Worm (Caenorhabditis elegans) whole organism, young adult: Measurements from ENCODE around the gene Y32B12C.1.
A peak's percentile ranks its signal among the peaks of the same experiment; 100 is the strongest.

Source experiments
- B0035.1 ChIP-seq: sonication (generic microtip); optimal IDR thresholded peaks from 2 replicates; lab custom pipeline; 2016; ENCODE audit warnings: missing genetic modification characterization, mild to moderate bottlenecking, missing compliant biosample characterization, missing genotype, missing genetic modification reagents
- B0336.3 ChIP-seq: fragments of 200-800 bp; sonication (Bioruptor generic); IDR thresholded peaks from 2 replicates; pipeline ENCODE4 v1.3.6; 2022; ENCODE audit warnings: missing genetic modification characterization, missing compliant biosample characterization
- D2030.7 ChIP-seq: fragments of 200-800 bp; sonication (Bioruptor generic); IDR thresholded peaks from 2 replicates; pipeline ENCODE4 v1.3.6; 2022; ENCODE audit warnings: missing genetic modification reagents, missing genetic modification characterization, missing compliant biosample characterization
- F10E7.11 ChIP-seq: sonication (generic microtip); optimal IDR thresholded peaks from 2 replicates; lab custom pipeline; 2017; ENCODE audit warnings: mild to moderate bottlenecking, missing genetic modification characterization, moderate library complexity, missing compliant biosample characterization
- F23B12.7 ChIP-seq: sonication (generic microtip); optimal IDR thresholded peaks from 2 replicates; lab custom pipeline; 2017; ENCODE audit warnings: missing genetic modification characterization, mild to moderate bottlenecking, missing compliant biosample characterization, antibody characterized with exemption, moderate library complexity; ENCODE audit not compliant: insufficient read depth
- F33H1.4 ChIP-seq: fragments of 200-800 bp; sonication (Bioruptor generic); IDR thresholded peaks from 2 replicates; pipeline ENCODE4 v1.3.6; 2022; ENCODE audit warnings: missing genetic modification reagents, missing genetic modification characterization, missing compliant biosample characterization
- F52B5.7 ChIP-seq: sonication (generic microtip); optimal IDR thresholded peaks from 2 replicates; lab custom pipeline; 2016; ENCODE audit warnings: mild to moderate bottlenecking, missing genetic modification characterization, missing compliant biosample characterization
- F57A8.1 ChIP-seq: fragments of 200-800 bp; sonication (Bioruptor generic); optimal IDR thresholded peaks from 2 replicates; lab custom pipeline; 2018; ENCODE audit warnings: mild to moderate bottlenecking, missing genetic modification characterization, moderate library complexity, missing compliant biosample characterization
- Y53F4B.3 ChIP-seq: fragments of 200-800 bp; sonication (Bioruptor generic); IDR thresholded peaks from 2 replicates; pipeline ENCODE4 v1.3.6; 2022; ENCODE audit warnings: missing genetic modification reagents, missing genetic modification characterization, missing compliant biosample characterization
- Y53G8AR.9 ChIP-seq: fragments of 200-800 bp; sonication (Bioruptor generic); conservative IDR thresholded peaks from 2 replicates; pipeline ENCODE4 v1.3.6; 2022; ENCODE audit warnings: missing genetic modification reagents, missing genetic modification characterization, missing compliant biosample characterization
- Y56A3A.18 ChIP-seq: fragments of 200-800 bp; sonication (Bioruptor generic); IDR thresholded peaks from 2 replicates; pipeline ENCODE4 v1.3.6; 2022; ENCODE audit warnings: missing genetic modification reagents, missing genetic modification characterization, missing compliant biosample characterization
- Y79H2A.3 ChIP-seq: fragments of 200-800 bp; sonication (Bioruptor generic); conservative IDR thresholded peaks from 2 replicates; pipeline ENCODE4 v1.3.6; 2022; ENCODE audit warnings: missing genetic modification reagents, missing genetic modification characterization, missing compliant biosample characterization
- Y95B8A.8 ChIP-seq: fragments of 200-800 bp; sonication (Bioruptor generic); IDR thresholded peaks from 2 replicates; pipeline ENCODE4 v1.3.6; 2022; ENCODE audit warnings: missing genetic modification reagents, missing genetic modification characterization, missing compliant biosample characterization
- aptf-3 ChIP-seq: fragments of 200-800 bp; sonication (Bioruptor generic); IDR thresholded peaks from 2 replicates; pipeline ENCODE4 v1.3.6; 2022; ENCODE audit warnings: missing genetic modification characterization, missing compliant biosample characterization
- atf-7 ChIP-seq: sonication (generic microtip); optimal IDR thresholded peaks from 2 replicates; lab custom pipeline; 2017; ENCODE audit warnings: mild to moderate bottlenecking, missing genetic modification characterization, missing compliant biosample characterization
- attf-6 ChIP-seq: fragments of 200-800 bp; sonication (Bioruptor generic); IDR thresholded peaks from 2 replicates; pipeline ENCODE4 v1.3.6; 2022; ENCODE audit warnings: missing genetic modification reagents, missing genetic modification characterization, missing compliant biosample characterization
- cebp-2 ChIP-seq: fragments of 200-800 bp; sonication (Bioruptor generic); IDR thresholded peaks from 2 replicates; pipeline ENCODE4 v1.3.6; 2022; ENCODE audit warnings: missing genetic modification characterization, missing compliant biosample characterization
- ceh-91 ChIP-seq: fragments of 200-800 bp; sonication (Bioruptor generic); IDR thresholded peaks from 2 replicates; pipeline ENCODE4 v1.3.6; 2022; ENCODE audit warnings: missing genetic modification reagents, missing genetic modification characterization, missing compliant biosample characterization
- die-1 ChIP-seq: sonication (generic microtip); optimal IDR thresholded peaks from 2 replicates; lab custom pipeline; 2016; ENCODE audit warnings: missing genotype, mild to moderate bottlenecking, missing genetic modification characterization, missing compliant biosample characterization
- dpff-1 ChIP-seq: sonication (generic microtip); optimal IDR thresholded peaks from 2 replicates; lab custom pipeline; 2017; ENCODE audit warnings: mild to moderate bottlenecking, missing genetic modification characterization, missing compliant biosample characterization
- dpl-1 ChIP-seq: fragments of 150-350 bp; optimal IDR thresholded peaks from 2 replicates; lab custom pipeline; 2014; ENCODE audit warnings: missing biosample characterization, missing genetic modification reagents, missing genetic modification characterization
- egrh-3 ChIP-seq: fragments of 200-800 bp; sonication (Bioruptor generic); IDR thresholded peaks from 2 replicates; pipeline ENCODE4 v1.3.6; 2022; ENCODE audit warnings: missing genetic modification reagents, missing genetic modification characterization, missing compliant biosample characterization
- ets-4 ChIP-seq: fragments of 200-800 bp; sonication (Bioruptor generic); optimal IDR thresholded peaks from 2 replicates; lab custom pipeline; 2018; ENCODE audit warnings: mild to moderate bottlenecking, missing genetic modification characterization, missing compliant biosample characterization
- gei-17 ChIP-seq: fragments of 200-800 bp; sonication (Bioruptor generic); optimal IDR thresholded peaks from 2 replicates; lab custom pipeline; 2018; ENCODE audit warnings: mild to moderate bottlenecking, missing genetic modification characterization, missing compliant biosample characterization
- hlh-26 ChIP-seq: fragments of 200-800 bp; sonication (Bioruptor generic); conservative IDR thresholded peaks from 2 replicates; pipeline ENCODE4 v1.3.6; 2022; ENCODE audit warnings: missing genetic modification reagents, missing genetic modification characterization, missing compliant biosample characterization
- hmg-1.2 ChIP-seq: fragments of 200-800 bp; sonication (Bioruptor generic); IDR thresholded peaks from 2 replicates; pipeline ENCODE4 v1.3.6; 2022; ENCODE audit warnings: missing genetic modification reagents, missing genetic modification characterization, missing compliant biosample characterization
- let-526 ChIP-seq: fragments of 200-800 bp; sonication (Bioruptor generic); IDR thresholded peaks from 2 replicates; pipeline ENCODE4 v1.3.6; 2022; ENCODE audit warnings: missing genetic modification reagents, missing genetic modification characterization, missing compliant biosample characterization
- lin-40 ChIP-seq: sonication (generic microtip); optimal IDR thresholded peaks from 2 replicates; lab custom pipeline; 2016; ENCODE audit warnings: missing genetic modification characterization, mild to moderate bottlenecking, missing compliant biosample characterization, missing genotype, missing genetic modification reagents
- lsl-1 ChIP-seq: fragments of 200-800 bp; sonication (Bioruptor generic); optimal IDR thresholded peaks from 2 replicates; lab custom pipeline; 2018; ENCODE audit warnings: mild to moderate bottlenecking, missing genetic modification characterization, moderate library complexity, missing compliant biosample characterization
- madf-10 ChIP-seq: sonication (generic microtip); optimal IDR thresholded peaks from 2 replicates; lab custom pipeline; 2016; ENCODE audit warnings: mild to moderate bottlenecking, missing genetic modification characterization, missing compliant biosample characterization
- madf-6 ChIP-seq: fragments of 200-800 bp; sonication (Bioruptor generic); IDR thresholded peaks from 2 replicates; pipeline ENCODE4 v1.3.6; 2022; ENCODE audit warnings: missing genetic modification reagents, missing genetic modification characterization, missing compliant biosample characterization
- madf-8 ChIP-seq: fragments of 200-800 bp; sonication (Bioruptor generic); conservative IDR thresholded peaks from 2 replicates; pipeline ENCODE4 v1.3.6; 2022; ENCODE audit warnings: missing genetic modification reagents, missing genetic modification characterization, missing compliant biosample characterization
- mel-28 ChIP-seq: sonication (generic microtip); optimal IDR thresholded peaks from 2 replicates; lab custom pipeline; 2016; ENCODE audit warnings: borderline replicate concordance, mild to moderate bottlenecking, missing genetic modification characterization, missing compliant biosample characterization
- mes-4 ChIP-seq: sonication (generic microtip); optimal IDR thresholded peaks from 2 replicates; lab custom pipeline; 2016; ENCODE audit warnings: missing genotype, missing genetic modification characterization, missing compliant biosample characterization
- nhr-120 ChIP-seq: fragments of 200-800 bp; sonication (Bioruptor generic); IDR thresholded peaks from 2 replicates; pipeline ENCODE4 v1.3.6; 2022; ENCODE audit warnings: missing genetic modification characterization, missing compliant biosample characterization
- nhr-80 ChIP-seq: sonication (generic microtip); optimal IDR thresholded peaks from 2 replicates; lab custom pipeline; 2016; ENCODE audit warnings: missing genetic modification characterization, missing compliant biosample characterization
- nhr-90 ChIP-seq: sonication (generic microtip); optimal IDR thresholded peaks from 2 replicates; lab custom pipeline; 2016; ENCODE audit warnings: missing genotype, mild to moderate bottlenecking, missing genetic modification characterization, missing compliant biosample characterization
- pbrm-1 ChIP-seq: fragments of 200-800 bp; sonication (Bioruptor generic); IDR thresholded peaks from 2 replicates; pipeline ENCODE4 v1.3.6; 2022; ENCODE audit warnings: missing genetic modification reagents, missing genetic modification characterization, missing compliant biosample characterization
- rec-8 ChIP-seq, 2 experiments: sonication (generic microtip); optimal IDR thresholded peaks; 2 replicates each; lab custom pipeline; 2016; ENCODE audit warnings: mild to moderate bottlenecking in 2 of 2, missing genetic modification characterization in 2 of 2, missing genetic modification reagents in 2 of 2, missing genotype in 2 of 2, missing biosample characterization in 1 of 2, missing compliant biosample characterization in 1 of 2, moderate library complexity in 1 of 2
- repo-1 ChIP-seq: sonication (generic microtip); optimal IDR thresholded peaks from 2 replicates; lab custom pipeline; 2017; ENCODE audit warnings: mild to moderate bottlenecking, missing genetic modification characterization, missing compliant biosample characterization
- rpc-1 ChIP-seq, 2 experiments: fragments of 150-350 bp in 1 of 2; sonication (generic microtip) in 1 of 2; optimal IDR thresholded peaks; 2 replicates each; lab custom pipeline; 2014 to 2018; ENCODE audit warnings: missing biosample characterization in 1 of 2, missing genetic modification characterization in 1 of 2, missing genetic modification reagents in 1 of 2, missing genotype in 1 of 2
- sea-2 ChIP-seq: fragments of 200-800 bp; sonication (Bioruptor generic); IDR thresholded peaks from 2 replicates; pipeline ENCODE4 v1.3.6; 2022; ENCODE audit warnings: missing genetic modification characterization, missing compliant biosample characterization
- snpc-4 ChIP-seq, 5 experiments: fragments of 150-350 bp in 1 of 5; sonication (generic microtip) in 4 of 5; optimal IDR thresholded peaks; 2 replicates each; lab custom pipeline; 2014 to 2018; ENCODE audit warnings: missing genetic modification characterization in 5 of 5, missing biosample characterization in 3 of 5, antibody characterized with exemption in 2 of 5, mild to moderate bottlenecking in 2 of 5, missing compliant biosample characterization in 2 of 5, missing genotype in 2 of 5, moderate library complexity in 2 of 5, missing genetic modification reagents in 1 of 5
- somi-1 ChIP-seq: fragments of 200-800 bp; sonication (Bioruptor generic); optimal IDR thresholded peaks from 2 replicates; lab custom pipeline; 2018; ENCODE audit warnings: mild to moderate bottlenecking, missing genetic modification characterization, missing compliant biosample characterization
- sptf-2 ChIP-seq: fragments of 200-800 bp; sonication (Bioruptor generic); optimal IDR thresholded peaks from 2 replicates; lab custom pipeline; 2018; ENCODE audit warnings: mild to moderate bottlenecking, missing genetic modification characterization, missing compliant biosample characterization
- zfh-2 ChIP-seq: fragments of 200-800 bp; sonication (Bioruptor generic); conservative IDR thresholded peaks from 2 replicates; pipeline ENCODE4 v1.3.6; 2022; ENCODE audit warnings: missing genetic modification reagents, missing genetic modification characterization, missing compliant biosample characterization

Y32B12C.1 gene

ce11 chrV:16592947-16593791 is 13.2 kb upstream of the Y32B12C.1 start (continued):
- TF ChIP-seq let-526 (GFP tag; lab: Robert Waterston, UW) (no peak; the same call in 1 of the 2 replicates), snpc-4 (GFP tag; optimal IDR thresholded peaks at IDR 0.05; lab: Kevin White, UChicago) (no peak), snpc-4 (tag; optimal IDR thresholded peaks at IDR 0.05; lab: Kevin White, UChicago) (no peak), egrh-3 (GFP tag; lab: Robert Waterston, UW) (no peak), repo-1 (tag; lab: Kevin White, UChicago) (no peak), die-1 (tag; lab: Kevin White, UChicago) (no peak), Y53F4B.3 (GFP tag; lab: Robert Waterston, UW) (no peak), rec-8 (tag; optimal IDR thresholded peaks at IDR 0.05; lab: Kevin White, UChicago) (no peak), ets-4 (GFP tag; lab: Kevin White, UChicago) (no peak), madf-10 (no peak), hmg-1.2 (0 out of 2 replicates have a peak, but pooled peaks have one; percentile 8), nhr-90 (tag; lab: Kevin White, UChicago) (no peak), somi-1 (GFP tag; lab: Kevin White, UChicago) (no peak), pbrm-1 (0 out of 2 replicates have a peak, but pooled peaks have one; percentile 8), B0035.1 (tag; lab: Kevin White, UChicago) (no peak), madf-6 (GFP tag; lab: Robert Waterston, UW) (peak; percentile 20; the same call in 1 of the 2 replicates), Y79H2A.3 (no peak), dpff-1 (tag; lab: Kevin White, UChicago) (peak; percentile 5), aptf-3 (GFP tag; lab: Robert Waterston, UW) (no peak), dpl-1 (no peak), sptf-2 (GFP tag; lab: Kevin White, UChicago) (no peak), sea-2 (GFP tag; lab: Robert Waterston, UW) (no peak), nhr-120 (no peak), F33H1.4 (GFP tag; lab: Robert Waterston, UW) (no peak), F23B12.7 (no peak), lin-40 (no peak), mes-4 (tag; lab: Kevin White, UChicago) (no peak), Y95B8A.8 (GFP tag; lab: Robert Waterston, UW) (no peak), ceh-91 (GFP tag; lab: Robert Waterston, UW) (no peak), madf-8 (GFP tag; lab: Robert Waterston, UW) (no peak), lsl-1 (GFP tag; lab: Kevin White, UChicago) (no peak), hlh-26 (GFP tag; lab: Robert Waterston, UW) (no peak), cebp-2 (no peak), F10E7.11 (tag; lab: Kevin White, UChicago) (no peak), D2030.7 (GFP tag; lab: Robert Waterston, UW) (no peak), attf-6 (GFP tag; lab: Robert Waterston, UW) (no peak), B0336.3 (GFP tag; lab: Robert Waterston, UW) (0 out of 2 replicates have a peak, but pooled peaks have one; percentile 1), Y56A3A.18 (GFP tag; lab: Robert Waterston, UW) (peak; percentile 40), F57A8.1 (GFP tag; lab: Kevin White, UChicago) (no peak), F52B5.7 (tag; lab: Kevin White, UChicago) (peak; percentile 40), atf-7 (tag; lab: Kevin White, UChicago) (no peak), Y53G8AR.9 (GFP tag; lab: Robert Waterston, UW) (0 out of 2 replicates have a peak, but pooled peaks have one; percentile 58), rpc-1 (optimal IDR thresholded peaks at IDR 0.05; lab: Kevin White, UChicago) (no peak), rpc-1 (tag; optimal IDR thresholded peaks at IDR 0.05; lab: Kevin White, UChicago) (no peak), gei-17 (GFP tag; lab: Kevin White, UChicago) (peak; percentile 10), nhr-80 (tag; lab: Kevin White, UChicago) (peak; percentile 0), zfh-2 (GFP tag; lab: Robert Waterston, UW) (no peak), mel-28 (no peak)
